Worm (Caenorhabditis elegans): ENCODE results near the gene W03G1.5.

The W03G1.5 gene

ce11 chrIV:468307-468706, 38.0 kb downstream of the W03G1.5 start:
- TF ChIP-seq dao-5 (tag; optimal IDR thresholded peaks at IDR 0.05), result no peak
- TF ChIP-seq W03F9.2 (tag; optimal IDR thresholded peaks at IDR 0.05), result no peak
- TF ChIP-seq him-1 (tag; optimal IDR thresholded peaks at IDR 0.05), result no peak

ce11 chrIV:467291-467690, 39.0 kb downstream of the W03G1.5 start:
- TF ChIP-seq him-1 (tag; optimal IDR thresholded peaks at IDR 0.05) (no peak), W03F9.2 (tag; optimal IDR thresholded peaks at IDR 0.05) (no peak), dao-5 (tag; optimal IDR thresholded peaks at IDR 0.05) (no peak)

ce11 chrIV:466569-466968, 39.7 kb downstream of the W03G1.5 start:
- TF ChIP-seq W03F9.2 (tag; optimal IDR thresholded peaks at IDR 0.05) (no peak), dao-5 (tag; optimal IDR thresholded peaks at IDR 0.05) (no peak), him-1 (tag; optimal IDR thresholded peaks at IDR 0.05) (no peak)

ce11 chrIV:462050-462449, 44.2 kb downstream of the W03G1.5 start:
- TF ChIP-seq dao-5 (tag; optimal IDR thresholded peaks at IDR 0.05) (no peak), him-1 (tag; optimal IDR thresholded peaks at IDR 0.05) (no peak), W03F9.2 (tag; optimal IDR thresholded peaks at IDR 0.05) (no peak)

- TF ChIP-seq him-1 (tag; optimal IDR thresholded peaks at IDR 0.05) (no peak), dao-5 (tag; optimal IDR thresholded peaks at IDR 0.05) (no peak), W03F9.2 (tag; optimal IDR thresholded peaks at IDR 0.05) (no peak)
Measured at ce11 chrIV:460614-461079, 45.6 kb downstream of the W03G1.5 start, which contains the start of gene M04G7.2. Gene M04G7.2 (minus strand): TSS chrIV:461029.

- no peak for TF ChIP-seq W03F9.2 (tag; optimal IDR thresholded peaks at IDR 0.05)
- TF ChIP-seq him-1 (tag; optimal IDR thresholded peaks at IDR 0.05), result no peak
- no peak for TF ChIP-seq dao-5 (tag; optimal IDR thresholded peaks at IDR 0.05)
Measured at ce11 chrIV:455484-455883, 50.8 kb downstream of the W03G1.5 start, which contains the start of gene M04G7.1. Gene M04G7.1 (plus strand): TSS chrIV:455784.
